Worm (Caenorhabditis elegans) whole organism, mixed stage, embryonic: Measurements from ENCODE around the gene F47G3.1.

Source experiments
- blmp-1 ChIP-seq: fragments of 150-350 bp; optimal IDR thresholded peaks from 2 replicates; lab custom pipeline; 2014; ENCODE audit warnings: missing biosample characterization, missing genetic modification characterization
- ceh-39 ChIP-seq: fragments of 150-350 bp; optimal IDR thresholded peaks from 2 replicates; lab custom pipeline; 2014; ENCODE audit warnings: missing biosample characterization, missing genetic modification characterization
- ceh-43 ChIP-seq: fragments of 200-800 bp; sonication (Bioruptor generic); optimal IDR thresholded peaks from 2 replicates; lab custom pipeline; 2018; ENCODE audit warnings: mild to moderate bottlenecking, missing genetic modification characterization, moderate library complexity, missing compliant biosample characterization
- ceh-83 ChIP-seq: fragments of 200-800 bp; sonication (Bioruptor generic); optimal IDR thresholded peaks from 2 replicates; lab custom pipeline; 2018; ENCODE audit warnings: mild to moderate bottlenecking, missing genetic modification characterization, missing compliant biosample characterization
- ces-1 ChIP-seq: fragments of 150-350 bp; optimal IDR thresholded peaks from 2 replicates; lab custom pipeline; 2014; ENCODE audit warnings: missing biosample characterization, missing genetic modification reagents, missing genetic modification characterization
- drap-1 ChIP-seq: fragments of 200-800 bp; sonication (Bioruptor generic); optimal IDR thresholded peaks from 3 replicates; lab custom pipeline; 2018; ENCODE audit warnings: mild to moderate bottlenecking, missing genetic modification characterization, missing compliant biosample characterization
- elt-3 ChIP-seq: fragments of 150-350 bp; optimal IDR thresholded peaks from 2 replicates; lab custom pipeline; 2014; ENCODE audit warnings: missing biosample characterization, missing genetic modification characterization
- ham-2 ChIP-seq: fragments of 200-800 bp; sonication (Bioruptor generic); optimal IDR thresholded peaks from 2 replicates; lab custom pipeline; 2018; ENCODE audit warnings: mild to moderate bottlenecking, missing genetic modification characterization, missing compliant biosample characterization
- hlh-1 ChIP-seq: fragments of 150-350 bp; optimal IDR thresholded peaks from 2 replicates; lab custom pipeline; 2014; ENCODE audit warnings: missing biosample characterization, missing genetic modification reagents, missing genetic modification characterization
- lin-13 ChIP-seq: fragments of 150-350 bp; optimal IDR thresholded peaks from 2 replicates; lab custom pipeline; 2014; ENCODE audit warnings: missing biosample characterization, missing genetic modification characterization
- lin-32 ChIP-seq: fragments of 200-800 bp; sonication (Bioruptor generic); optimal IDR thresholded peaks from 2 replicates; lab custom pipeline; 2018; ENCODE audit warnings: mild to moderate bottlenecking, missing genetic modification characterization, missing compliant biosample characterization
- lsy-2 ChIP-seq: fragments of 150-350 bp; optimal IDR thresholded peaks from 2 replicates; lab custom pipeline; 2014; ENCODE audit warnings: missing biosample characterization, missing genetic modification characterization
- mab-5 ChIP-seq: fragments of 150-350 bp; optimal IDR thresholded peaks from 2 replicates; lab custom pipeline; 2014; ENCODE audit warnings: missing biosample characterization, missing genetic modification characterization
- mep-1 ChIP-seq: fragments of 150-350 bp; optimal IDR thresholded peaks from 2 replicates; lab custom pipeline; 2017; ENCODE audit warnings: missing biosample characterization, missing genetic modification reagents, missing genetic modification characterization, inconsistent platforms
- nhr-12 ChIP-seq: fragments of 150-350 bp; optimal IDR thresholded peaks from 2 replicates; lab custom pipeline; 2014; ENCODE audit warnings: missing biosample characterization, missing genetic modification characterization
- nhr-2 ChIP-seq: fragments of 150-350 bp; optimal IDR thresholded peaks from 2 replicates; lab custom pipeline; 2014; ENCODE audit warnings: missing biosample characterization, missing genetic modification characterization
- nhr-237 ChIP-seq: fragments of 150-350 bp; optimal IDR thresholded peaks from 2 replicates; lab custom pipeline; 2014; ENCODE audit warnings: missing biosample characterization, missing genetic modification characterization
- nhr-28 ChIP-seq: fragments of 150-350 bp; optimal IDR thresholded peaks from 2 replicates; lab custom pipeline; 2014; ENCODE audit warnings: missing biosample characterization, missing genetic modification characterization
- pha-4 ChIP-seq: fragments of 150-350 bp; optimal IDR thresholded peaks from 2 replicates; lab custom pipeline; 2018; ENCODE audit warnings: missing biosample characterization, missing genetic modification reagents, missing genetic modification characterization
- sem-2 ChIP-seq: fragments of 200-800 bp; sonication (Bioruptor generic); optimal IDR thresholded peaks from 2 replicates; lab custom pipeline; 2018; ENCODE audit warnings: mild to moderate bottlenecking, missing genetic modification characterization, missing compliant biosample characterization
- snpc-4 ChIP-seq: fragments of 150-350 bp; optimal IDR thresholded peaks from 2 replicates; lab custom pipeline; 2014; ENCODE audit warnings: missing biosample characterization, missing genetic modification characterization
- sptf-1 ChIP-seq: sonication (generic microtip); optimal IDR thresholded peaks from 2 replicates; lab custom pipeline; 2017; ENCODE audit warnings: mild to moderate bottlenecking, missing genetic modification characterization, moderate library complexity, missing compliant biosample characterization
- tbx-8 ChIP-seq: fragments of 200-800 bp; sonication (Bioruptor generic); optimal IDR thresholded peaks from 2 replicates; lab custom pipeline; 2018; ENCODE audit warnings: mild to moderate bottlenecking, missing genetic modification characterization, moderate library complexity, missing compliant biosample characterization
- unc-120 ChIP-seq: sonication (generic microtip); optimal IDR thresholded peaks from 2 replicates; lab custom pipeline; 2017; ENCODE audit warnings: missing genetic modification characterization, missing compliant biosample characterization; ENCODE audit not compliant: poor library complexity, severe bottlenecking
- unc-62 ChIP-seq: fragments of 150-350 bp; optimal IDR thresholded peaks from 2 replicates; lab custom pipeline; 2014; ENCODE audit warnings: missing biosample characterization, missing genetic modification reagents, missing genetic modification characterization
- zip-8 ChIP-seq: fragments of 150-350 bp; optimal IDR thresholded peaks from 2 replicates; lab custom pipeline; 2014; ENCODE audit warnings: missing biosample characterization, missing genetic modification characterization
- ztf-11 ChIP-seq: fragments of 150-350 bp; optimal IDR thresholded peaks from 2 replicates; lab custom pipeline; 2014; ENCODE audit warnings: missing biosample characterization, missing genetic modification characterization

The F47G3.1 gene

ce11 chrX:2433805-2434204 is 48.3 kb downstream of the F47G3.1 start:
- peak; percentile 4 for TF ChIP-seq ham-2
- no peak for TF ChIP-seq unc-62 (GFP tag; lab: Kevin White, UChicago)
- TF ChIP-seq nhr-12 (tag; lab: Kevin White, UChicago) = no peak
- TF ChIP-seq zip-8 (tag; lab: Kevin White, UChicago) = no peak
- TF ChIP-seq mep-1 (tag; lab: Kevin White, UChicago) = no peak
- TF ChIP-seq, all 35 proteins: peak for 1

- TF ChIP-seq blmp-1 (tag; lab: Kevin White, UChicago) (peak; percentile 13), ham-2 (peak; percentile 2), ceh-43 (no peak)
These were observed 49.8 kb downstream of the F47G3.1 start for ce11 chrX:2435353-2435752.

ce11 chrX:2438857-2439256 is 53.3 kb downstream of the F47G3.1 start, which contains the start of gene gid-2:
Gene gid-2, minus strand, starts transcription at chrX:2438957.
- no peak for TF ChIP-seq pha-4
- TF ChIP-seq blmp-1 (tag; lab: Kevin White, UChicago) = no peak
- no peak for TF ChIP-seq hlh-1 (tag; lab: Kevin White, UChicago)
- TF ChIP-seq snpc-4 = no peak
- TF ChIP-seq nhr-237 (tag; lab: Kevin White, UChicago) = no peak
- TF ChIP-seq unc-62 (GFP tag; lab: Kevin White, UChicago) = no peak
- TF ChIP-seq unc-120 = no peak
- no peak for TF ChIP-seq lin-32 (GFP tag; lab: Kevin White, UChicago)
- TF ChIP-seq elt-3 (tag; lab: Kevin White, UChicago) = no peak
- no peak for TF ChIP-seq mep-1 (tag; lab: Kevin White, UChicago)
- TF ChIP-seq lsy-2 = no peak
- no peak for TF ChIP-seq sptf-1 (tag; lab: Kevin White, UChicago)
- TF ChIP-seq mab-5 (tag; lab: Kevin White, UChicago) = no peak

ce11 chrX:2439309-2439708 is 53.8 kb downstream of the F47G3.1 start:
- TF ChIP-seq zip-8 (tag; lab: Kevin White, UChicago) = no peak
- no peak for TF ChIP-seq ceh-43
- no peak for TF ChIP-seq blmp-1 (tag; lab: Kevin White, UChicago)
- no peak for TF ChIP-seq snpc-4
- TF ChIP-seq nhr-2 = no peak
- TF ChIP-seq ztf-11 (tag; lab: Kevin White, UChicago) = no peak
- TF ChIP-seq tbx-8 (GFP tag; lab: Kevin White, UChicago) = no peak
- TF ChIP-seq pha-4 = no peak
- no peak for TF ChIP-seq ces-1 (GFP tag; lab: Kevin White, UChicago)
- no peak for TF ChIP-seq ham-2
- no peak for TF ChIP-seq sem-2 (GFP tag; lab: Kevin White, UChicago)
- no peak for TF ChIP-seq nhr-28 (tag; lab: Kevin White, UChicago)
- TF ChIP-seq unc-120 = no peak
- TF ChIP-seq nhr-237 (tag; lab: Kevin White, UChicago) = no peak
- no peak for TF ChIP-seq lin-13
- TF ChIP-seq ceh-39 (tag; lab: Kevin White, UChicago) = no peak

- TF ChIP-seq drap-1 (GFP tag; lab: Kevin White, UChicago) = no peak
- TF ChIP-seq elt-3 (tag; lab: Kevin White, UChicago) = no peak
- TF ChIP-seq nhr-2 = no peak
- no peak for TF ChIP-seq blmp-1 (tag; lab: Kevin White, UChicago)
- TF ChIP-seq lin-32 (GFP tag; lab: Kevin White, UChicago) = no peak
- TF ChIP-seq mep-1 (tag; lab: Kevin White, UChicago) = no peak
These were observed 54.2 kb downstream of the F47G3.1 start for ce11 chrX:2439728-2440127.

- TF ChIP-seq ceh-83 (no peak), lin-13 (no peak)
- TF ChIP-seq, all 35 proteins: peak for 0
These were observed 55.6 kb downstream of the F47G3.1 start for ce11 chrX:2441163-2441562.
